Fruit fly (Drosophila melanogaster): Measurements from ENCODE around the gene S-Lap2.

The S-Lap2 gene

DNA sequence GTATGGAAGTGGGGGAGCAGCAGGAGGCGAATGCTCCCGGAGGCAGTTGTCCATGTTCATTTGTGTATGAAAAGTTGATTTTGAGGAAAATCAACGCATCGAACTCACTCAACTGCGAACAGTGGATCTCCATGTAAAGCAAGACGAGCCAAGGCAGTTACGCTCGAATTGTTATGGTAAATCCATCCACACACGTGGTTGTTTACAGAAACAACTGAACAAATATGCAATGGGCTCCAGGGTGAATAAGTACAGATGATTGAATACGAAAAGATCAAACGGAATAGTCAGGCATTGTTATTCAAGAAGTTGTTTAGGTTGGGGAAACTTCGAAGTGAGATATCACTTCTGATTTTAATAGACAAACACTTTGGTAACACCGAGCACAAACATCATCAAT is 35.6 kb upstream of the S-Lap2 start (continued):
- TF ChIP-seq odd (GFP tag; optimal IDR thresholded peaks at IDR 0.05): peak; percentile 15
- no peak for TF ChIP-seq CG9932 (GFP tag; IDR thresholded peaks at IDR 0.05)
- TF ChIP-seq ac (GFP tag; optimal IDR thresholded peaks at IDR 0.05): no peak
- no peak for TF ChIP-seq CG14860 (GFP tag; IDR thresholded peaks at IDR 0.05; ENCODE audit: partially characterized antibody)
- TF ChIP-seq Sox102F (GFP tag; optimal IDR thresholded peaks at IDR 0.05): peak; percentile 22
- TF ChIP-seq CG16863 (GFP tag; optimal IDR thresholded peaks at IDR 0.05): no peak
- no peak for TF ChIP-seq hkb (optimal IDR thresholded peaks at IDR 0.05)
- TF ChIP-seq hkb (GFP tag; IDR thresholded peaks at IDR 0.05): peak; percentile 68
- TF ChIP-seq tin (GFP tag; optimal IDR thresholded peaks at IDR 0.05): no peak
- peak; percentile 22 for TF ChIP-seq CG2120 (GFP tag; optimal IDR thresholded peaks at IDR 0.05)
- peak; percentile 80 for TF ChIP-seq Med (GFP tag)
- peak; percentile 59 for TF ChIP-seq CG3281 (GFP tag; optimal IDR thresholded peaks at IDR 0.05)
- TF ChIP-seq Dfd (GFP tag; optimal IDR thresholded peaks at IDR 0.05): no peak
- TF ChIP-seq ci (GFP tag; IDR thresholded peaks at IDR 0.05): no peak; the same call in 2 of the 3 replicates
- peak; percentile 76 for TF ChIP-seq sens (GFP tag)
- peak; percentile 24 for TF ChIP-seq tup (GFP tag; optimal IDR thresholded peaks at IDR 0.05)
- no peak for TF ChIP-seq CTCF (GFP tag; optimal IDR thresholded peaks at IDR 0.05)
- no peak for TF ChIP-seq Neu2 (GFP tag; optimal IDR thresholded peaks at IDR 0.05; ENCODE audit: borderline replicate concordance)
- no peak for TF ChIP-seq Deaf1 (tag; optimal IDR thresholded peaks at IDR 0.05)
- no peak for TF ChIP-seq CG11247 (GFP tag; IDR thresholded peaks at IDR 0.05)
- TF ChIP-seq chinmo (GFP tag; IDR thresholded peaks at IDR 0.05; ENCODE audit: partially characterized antibody): no peak
- peak; percentile 15 for TF ChIP-seq CG9817 (tag; optimal IDR thresholded peaks at IDR 0.05)
- no peak for TF ChIP-seq Xbp1 (GFP tag; optimal IDR thresholded peaks at IDR 0.05)
- TF ChIP-seq HHEX (GFP tag; optimal IDR thresholded peaks at IDR 0.05): peak; percentile 66
- TF ChIP-seq Hr39 (optimal IDR thresholded peaks at IDR 0.05): no peak
- TF ChIP-seq CG2678 (tag; optimal IDR thresholded peaks at IDR 0.05): peak; percentile 67
- TF ChIP-seq CG9727 (GFP tag; optimal IDR thresholded peaks at IDR 0.05): no peak
- TF ChIP-seq CG15514 (GFP tag; optimal IDR thresholded peaks at IDR 0.05): peak; percentile 68
- peak; percentile 67 for TF ChIP-seq seq (GFP tag; IDR thresholded peaks at IDR 0.05)
- peak; percentile 6 for TF ChIP-seq exex (tag; optimal IDR thresholded peaks at IDR 0.05)
- TF ChIP-seq CG4820 (GFP tag; optimal IDR thresholded peaks at IDR 0.05): no peak
- peak; percentile 45; the same call in 1 of the 2 replicates for TF ChIP-seq CG14014 (GFP tag; IDR thresholded peaks at IDR 0.05)
- TF ChIP-seq CG4707 (GFP tag; optimal IDR thresholded peaks at IDR 0.05): no peak
- no peak for TF ChIP-seq CG33557 (GFP tag; optimal IDR thresholded peaks at IDR 0.05)
- no peak for TF ChIP-seq ash1 (GFP tag; optimal IDR thresholded peaks at IDR 0.05)
- peak; percentile 28; the same call in 1 of the 3 replicates for TF ChIP-seq tgo (GFP tag; IDR thresholded peaks at IDR 0.05)
- TF ChIP-seq CG11085 (GFP tag; IDR thresholded peaks at IDR 0.05): peak; percentile 24; the same call in 1 of the 2 replicates
- TF ChIP-seq CG34422 (GFP tag; IDR thresholded peaks at IDR 0.05): no peak; the same call in 2 of the 3 replicates
- TF ChIP-seq Side (GFP tag; optimal IDR thresholded peaks at IDR 0.05): peak; percentile 44
- no peak for TF ChIP-seq jumu (GFP tag; optimal IDR thresholded peaks at IDR 0.05)
- no peak for TF ChIP-seq dmrt11E (tag; optimal IDR thresholded peaks at IDR 0.05)
- TF ChIP-seq Ravus (GFP tag; IDR thresholded peaks at IDR 0.05): no peak
- TF ChIP-seq tio (GFP tag; optimal IDR thresholded peaks at IDR 0.05): peak; percentile 45
- no peak for TF ChIP-seq CG13775 (GFP tag; optimal IDR thresholded peaks at IDR 0.05)
- TF ChIP-seq ERR (GFP tag; optimal IDR thresholded peaks at IDR 0.05): no peak
- no peak for TF ChIP-seq CG8944 (GFP tag; optimal IDR thresholded peaks at IDR 0.05)
- TF ChIP-seq CG9609 (GFP tag; optimal IDR thresholded peaks at IDR 0.05): no peak
- no peak for TF ChIP-seq zf30C (GFP tag; optimal IDR thresholded peaks at IDR 0.05)
- no peak for TF ChIP-seq Dad (GFP tag; optimal IDR thresholded peaks at IDR 0.05)
- TF ChIP-seq Abd-B (GFP tag; optimal IDR thresholded peaks at IDR 0.05): no peak
- no peak for TF ChIP-seq CG9215 (GFP tag; IDR thresholded peaks at IDR 0.05)
- peak; percentile 31 for TF ChIP-seq CG12219 (GFP tag; optimal IDR thresholded peaks at IDR 0.05)
- no peak for TF ChIP-seq Lpt (GFP tag; optimal IDR thresholded peaks at IDR 0.05)
